Worm (Caenorhabditis elegans) whole organism, L4 larva: ENCODE data around the gene natb-1.

Experiments used
- nhr-237 ChIP-seq: sonication (generic microtip); optimal IDR thresholded peaks from 2 replicates; lab custom pipeline; 2017; ENCODE audit warnings: missing biosample characterization, missing genetic modification characterization
- skn-1 ChIP-seq: fragments of 150-350 bp; optimal IDR thresholded peaks from 2 replicates; lab custom pipeline; 2014; ENCODE audit warnings: missing biosample characterization, missing genetic modification characterization

DNA sequence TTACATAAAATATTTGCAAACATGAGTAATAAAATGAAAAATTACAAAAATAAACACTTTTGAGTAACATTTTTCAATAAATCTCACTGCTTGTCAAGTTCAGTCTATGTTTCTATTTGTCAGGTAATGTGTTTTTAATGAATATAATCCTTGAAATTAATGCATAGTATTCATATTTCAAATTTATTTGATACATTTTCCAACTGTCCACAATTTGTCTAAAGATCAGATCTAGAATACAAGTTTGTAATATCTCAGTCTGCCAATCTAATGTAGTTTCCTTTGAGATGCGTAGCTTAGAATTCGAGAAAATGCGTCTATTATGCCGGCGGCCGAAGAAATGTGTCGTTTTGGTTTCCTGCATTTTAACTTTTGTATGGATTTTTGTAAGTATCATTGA lies 39.7 kb downstream of the natb-1 start, which contains the start of gene Y97E10B.1:
- no peak for TF ChIP-seq skn-1
- no peak for TF ChIP-seq nhr-237 (tag; lab: Kevin White, UChicago)
